ENCODE assay signal across 4 worm cellular contexts in genomic region chrX:12512472-12513137, ce11.
TF ChIP-seq lines count a peak whose summit lies in the region.

No protein-coding gene starts in this region.

TF ChIP-seq in whole organism, L1 larva, 84 proteins besides CTCF, POLR2A, EP300 and RAD21:
- peak; percentile 74 for TF ChIP-seq dsc-1 (tag; optimal IDR thresholded peaks at IDR 0.05; lab: Kevin White, UChicago)
- TF ChIP-seq nhr-11 (tag; optimal IDR thresholded peaks at IDR 0.05; lab: Kevin White, UChicago): no peak
- TF ChIP-seq swsn-7 (tag; optimal IDR thresholded peaks at IDR 0.05; lab: Kevin White, UChicago): no peak
- TF ChIP-seq unc-86 (tag; optimal IDR thresholded peaks at IDR 0.05; lab: Kevin White, UChicago): peak; percentile 51
- no peak for TF ChIP-seq tlp-1 (tag; optimal IDR thresholded peaks at IDR 0.05; lab: Kevin White, UChicago)
- TF ChIP-seq efl-1 (optimal IDR thresholded peaks at IDR 0.05; lab: Kevin White, UChicago): no peak
- peak in 1 of 2 experiments; percentile 25 for TF ChIP-seq efl-1 (GFP tag; optimal IDR thresholded peaks at IDR 0.05 in 1 of 2; lab: Kevin White, UChicago)
- no peak for TF ChIP-seq unc-30 (tag; optimal IDR thresholded peaks at IDR 0.05; lab: Kevin White, UChicago)
- TF ChIP-seq nhr-71 (tag; optimal IDR thresholded peaks at IDR 0.05; lab: Kevin White, UChicago): peak; percentile 22
- TF ChIP-seq fos-1 (tag; optimal IDR thresholded peaks at IDR 0.05; lab: Kevin White, UChicago): no peak
- peak; percentile 4 for TF ChIP-seq lin-14 (GFP tag; optimal IDR thresholded peaks at IDR 0.05; lab: Kevin White, UChicago)
- no peak for TF ChIP-seq hlh-4 (tag; optimal IDR thresholded peaks at IDR 0.05; lab: Kevin White, UChicago)
- no peak for TF ChIP-seq lsy-2 (tag; optimal IDR thresholded peaks at IDR 0.05; lab: Kevin White, UChicago)
- no peak for TF ChIP-seq fkh-4 (tag; optimal IDR thresholded peaks at IDR 0.05; lab: Kevin White, UChicago; ENCODE audit: borderline replicate concordance)
- TF ChIP-seq mep-1 (tag; optimal IDR thresholded peaks at IDR 0.05; lab: Kevin White, UChicago): peak; percentile 13
- TF ChIP-seq tbx-2 (tag; optimal IDR thresholded peaks at IDR 0.05; lab: Kevin White, UChicago): no peak

TF ChIP-seq in whole organism, L2 larva, 48 proteins besides CTCF, POLR2A, EP300 and RAD21:
- TF ChIP-seq unc-55 (GFP tag; optimal IDR thresholded peaks at IDR 0.05; lab: Kevin White, UChicago) (peak; percentile 55), lin-11 (tag; optimal IDR thresholded peaks at IDR 0.05; lab: Kevin White, UChicago) (no peak), gmeb-1 (tag; optimal IDR thresholded peaks at IDR 0.05; lab: Kevin White, UChicago) (no peak), F13H6.1 (tag; optimal IDR thresholded peaks at IDR 0.05; lab: Kevin White, UChicago) (no peak), Y55F3AM.14 (GFP tag; optimal IDR thresholded peaks at IDR 0.05; lab: Kevin White, UChicago) (no peak), mdl-1 (tag; optimal IDR thresholded peaks at IDR 0.05; lab: Kevin White, UChicago) (no peak), C34F6.9 (tag; optimal IDR thresholded peaks at IDR 0.05; lab: Kevin White, UChicago) (peak; percentile 13), ceh-16 (tag; optimal IDR thresholded peaks at IDR 0.05; lab: Kevin White, UChicago) (no peak), dmd-4 (tag; optimal IDR thresholded peaks at IDR 0.05; lab: Kevin White, UChicago) (no peak), unc-62 (GFP tag; optimal IDR thresholded peaks at IDR 0.05; lab: Kevin White, UChicago) (no peak), lsy-2 (tag; optimal IDR thresholded peaks at IDR 0.05; lab: Kevin White, UChicago) (no peak), crh-2 (tag; optimal IDR thresholded peaks at IDR 0.05; lab: Kevin White, UChicago) (peak; percentile 7), ztf-1 (GFP tag; conservative IDR thresholded peaks at IDR 0.05; lab: Robert Waterston, UW) (no peak)

TF ChIP-seq in whole organism, L3 larva, 47 proteins besides CTCF, POLR2A, EP300 and RAD21:
- TF ChIP-seq nhr-25 (tag; optimal IDR thresholded peaks at IDR 0.05; lab: Kevin White, UChicago) (peak; percentile 31), nhr-67 (tag; optimal IDR thresholded peaks at IDR 0.05; lab: Kevin White, UChicago) (no peak)
TF ChIP-seq in whole organism, L3 larva: peak in this region for 1.

TF ChIP-seq in whole organism, L4 larva, 104 proteins besides CTCF, POLR2A, EP300 and RAD21:
- TF ChIP-seq aha-1 (tag; lab: Kevin White, UChicago) (peak; percentile 55), lin-38 (GFP tag; IDR thresholded peaks at IDR 0.05; lab: Robert Waterston, UW) (no peak)

Comparison
In these comparisons a context has a peak if more than half of its experiments do, and no peak if none do; other contexts are left out.
1. Of the 29 proteins assayed by ChIP-seq in both whole organism, L4 larva and whole organism, L1 larva: peak only in whole organism, L4 larva: aha-1; only in whole organism, L1 larva: mep-1; in both: none; in neither: 27.